Worm (Caenorhabditis elegans) whole organism, L2 larva: Measurements from ENCODE around the gene F53F8.6.

Experiments used
- aly-2 ChIP-seq: fragments of 150-350 bp; optimal IDR thresholded peaks from 2 replicates; lab custom pipeline; 2014; ENCODE audit warnings: missing biosample characterization, missing genetic modification characterization
- blmp-1 ChIP-seq: sonication (generic microtip); optimal IDR thresholded peaks from 2 replicates; lab custom pipeline; 2017; ENCODE audit warnings: missing genetic modification characterization, mild to moderate bottlenecking, missing compliant biosample characterization, antibody characterized with exemption, moderate library complexity; ENCODE audit not compliant: insufficient read depth
- ceh-16 ChIP-seq: fragments of 150-350 bp; optimal IDR thresholded peaks from 2 replicates; lab custom pipeline; 2014; ENCODE audit warnings: missing biosample characterization, missing genetic modification characterization
- dmd-4 ChIP-seq: sonication (generic microtip); optimal IDR thresholded peaks from 2 replicates; lab custom pipeline; 2017; ENCODE audit warnings: missing biosample characterization, missing genetic modification characterization
- elt-1 ChIP-seq: fragments of 150-350 bp; optimal IDR thresholded peaks from 2 replicates; lab custom pipeline; 2014; ENCODE audit warnings: missing biosample characterization, missing genetic modification characterization
- lin-39 ChIP-seq: fragments of 150-350 bp; optimal IDR thresholded peaks from 2 replicates; lab custom pipeline; 2014; ENCODE audit warnings: missing biosample characterization, missing genetic modification reagents, missing genetic modification characterization
- nhr-23 ChIP-seq: fragments of 150-350 bp; optimal IDR thresholded peaks from 2 replicates; lab custom pipeline; 2014; ENCODE audit warnings: missing biosample characterization, missing genetic modification reagents, missing genetic modification characterization
- nhr-237 ChIP-seq: fragments of 150-350 bp; optimal IDR thresholded peaks from 2 replicates; lab custom pipeline; 2014; ENCODE audit warnings: missing biosample characterization, missing genetic modification characterization
- nhr-25 ChIP-seq: fragments of 150-350 bp; sonication (generic microtip); optimal IDR thresholded peaks from 3 replicates; lab custom pipeline; 2014; ENCODE audit warnings: missing biosample characterization, missing genetic modification characterization
- nhr-77 ChIP-seq: fragments of 150-350 bp; optimal IDR thresholded peaks from 2 replicates; lab custom pipeline; 2014; ENCODE audit warnings: missing biosample characterization, missing genetic modification characterization
- unc-62 ChIP-seq: fragments of 150-350 bp; optimal IDR thresholded peaks from 2 replicates; lab custom pipeline; 2014; ENCODE audit warnings: missing biosample characterization, missing genetic modification reagents, missing genetic modification characterization
- zag-1 ChIP-seq: fragments of 150-350 bp; optimal IDR thresholded peaks from 2 replicates; lab custom pipeline; 2014; ENCODE audit warnings: missing biosample characterization, missing genetic modification characterization
- ztf-1 ChIP-seq: fragments of 200-800 bp; sonication (Bioruptor generic); conservative IDR thresholded peaks from 2 replicates; pipeline ENCODE4 v1.3.6; 2022; ENCODE audit warnings: missing genetic modification characterization, missing compliant biosample characterization
- ztf-11 ChIP-seq: sonication (generic microtip); optimal IDR thresholded peaks from 2 replicates; lab custom pipeline; 2017; ENCODE audit warnings: missing biosample characterization, missing genetic modification characterization

DNA sequence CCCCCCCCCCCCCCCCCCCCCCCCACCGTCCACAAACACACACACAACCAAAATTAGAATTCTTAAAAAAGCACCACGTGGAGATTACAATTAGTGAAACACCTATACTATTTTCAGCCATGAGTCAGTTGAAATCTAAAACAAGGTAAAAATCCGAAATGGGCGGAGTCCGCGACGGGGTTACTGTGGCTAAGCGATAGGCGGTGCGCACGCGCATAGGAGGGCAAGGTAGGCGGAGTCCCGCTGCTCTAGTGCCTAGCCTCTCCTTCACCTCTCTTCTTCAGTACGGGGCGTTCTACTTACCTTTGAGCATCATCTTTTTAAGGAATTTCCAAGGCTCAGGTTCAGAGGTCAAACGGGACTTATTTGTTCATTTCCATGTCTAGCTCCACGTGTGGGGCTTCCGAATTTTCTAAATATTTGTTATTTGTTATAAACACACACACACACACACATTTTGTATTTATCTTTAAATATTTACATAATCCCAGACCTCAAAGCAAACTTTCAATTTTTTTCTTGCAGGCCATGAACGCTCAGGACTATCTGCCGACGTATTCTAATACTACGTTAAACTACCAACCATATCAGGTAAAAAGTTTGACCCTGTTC lies 52.5 kb downstream of the F53F8.6 start:
- TF ChIP-seq nhr-25 (tag; lab: Kevin White, UChicago) (no peak), unc-62 (no peak), dmd-4 (no peak), nhr-77 (tag; lab: Kevin White, UChicago) (no peak), elt-1 (tag; lab: Kevin White, UChicago) (no peak), ztf-11 (no peak), lin-39 (tag; lab: Kevin White, UChicago) (no peak), nhr-237 (no peak), ztf-1 (GFP tag; lab: Robert Waterston, UW) (no peak), zag-1 (no peak), ceh-16 (no peak), nhr-23 (tag; lab: Kevin White, UChicago) (no peak), blmp-1 (tag; lab: Kevin White, UChicago) (no peak), aly-2 (no peak)
